Worm (Caenorhabditis elegans) whole organism, L3 larva: ENCODE data around the gene nspf-1.

Experiments
- ama-1 ChIP-seq: fragments of 150-350 bp; optimal IDR thresholded peaks from 2 replicates; lab custom pipeline; 2018
- daf-12 ChIP-seq: fragments of 150-350 bp; optimal IDR thresholded peaks from 2 replicates; lab custom pipeline; 2014; ENCODE audit warnings: missing biosample characterization, missing genetic modification reagents, missing genetic modification characterization
- elt-2 ChIP-seq: sonication (generic microtip); optimal IDR thresholded peaks from 2 replicates; lab custom pipeline; 2016; ENCODE audit warnings: missing genetic modification reagents, mild to moderate bottlenecking, missing genetic modification characterization, missing compliant biosample characterization
- elt-3 ChIP-seq, 3 experiments: fragments of 150-350 bp in 1 of 3; sonication (generic microtip) in 2 of 3; optimal IDR thresholded peaks; 2 replicates in 2 of 3; 4 replicates in 1 of 3; lab custom pipeline; 2014 to 2017; ENCODE audit warnings: missing biosample characterization in 3 of 3, missing genetic modification characterization in 3 of 3
- fkh-10 ChIP-seq: sonication (generic microtip); optimal IDR thresholded peaks from 2 replicates; lab custom pipeline; 2017; ENCODE audit warnings: missing biosample characterization, missing genetic modification reagents, missing genetic modification characterization
- hmg-11 ChIP-seq: sonication (generic microtip); optimal IDR thresholded peaks from 2 replicates; lab custom pipeline; 2016; ENCODE audit warnings: missing genetic modification characterization, missing compliant biosample characterization
- nhr-11 ChIP-seq: fragments of 150-350 bp; optimal IDR thresholded peaks from 2 replicates; lab custom pipeline; 2014; ENCODE audit warnings: missing biosample characterization, missing genetic modification characterization
- pqm-1 ChIP-seq: fragments of 150-350 bp; optimal IDR thresholded peaks from 2 replicates; lab custom pipeline; 2017; ENCODE audit warnings: missing biosample characterization, missing genetic modification characterization, inconsistent platforms
- skn-1 ChIP-seq: fragments of 150-350 bp; optimal IDR thresholded peaks from 2 replicates; lab custom pipeline; 2014; ENCODE audit warnings: missing biosample characterization, missing genetic modification characterization
- snpc-4 ChIP-seq: fragments of 150-350 bp; optimal IDR thresholded peaks from 2 replicates; lab custom pipeline; 2014; ENCODE audit warnings: missing biosample characterization, missing genetic modification characterization
- unc-39 ChIP-seq: sonication (generic microtip); optimal IDR thresholded peaks from 4 replicates; lab custom pipeline; 2017; ENCODE audit warnings: missing biosample characterization, missing genetic modification characterization
- unc-62 ChIP-seq: fragments of 150-350 bp; sonication (generic microtip); optimal IDR thresholded peaks from 4 replicates; lab custom pipeline; 2014; ENCODE audit warnings: missing biosample characterization, missing genetic modification reagents, missing genetic modification characterization
- ztf-11 ChIP-seq: fragments of 150-350 bp; optimal IDR thresholded peaks from 2 replicates; lab custom pipeline; 2014; ENCODE audit warnings: missing biosample characterization, missing genetic modification characterization

DNA sequence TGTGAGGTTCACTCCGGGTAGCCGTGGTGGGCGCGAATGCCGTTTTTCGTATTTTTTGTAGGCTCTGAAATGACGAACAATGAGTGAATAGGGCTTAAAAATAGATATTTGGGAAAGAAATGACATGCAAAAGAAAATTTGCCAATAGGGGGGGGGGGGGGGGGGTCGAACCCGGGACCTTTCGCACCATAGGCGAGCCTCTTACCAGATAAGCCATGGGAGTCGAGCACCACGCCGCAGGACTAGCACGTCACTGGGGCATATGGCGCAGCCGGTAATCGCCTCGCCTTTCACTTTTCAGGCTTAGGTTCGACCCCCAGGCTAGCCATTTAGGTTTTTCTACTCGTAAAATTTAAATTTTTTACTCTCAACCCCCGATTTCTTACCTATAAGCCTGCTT lies 31.8 kb downstream of the nspf-1 start:
- TF ChIP-seq hmg-11 (tag; lab: Kevin White, UChicago), result no peak
- no peak for TF ChIP-seq daf-12
- TF ChIP-seq snpc-4 (tag; lab: Kevin White, UChicago), result no peak
- TF ChIP-seq fkh-10, result no peak
- no peak for TF ChIP-seq ztf-11 (tag; lab: Kevin White, UChicago)
- TF ChIP-seq pqm-1 (tag; lab: Kevin White, UChicago), result no peak
- no peak for TF ChIP-seq elt-2 (tag; lab: Kevin White, UChicago)
- TF ChIP-seq elt-3 (tag; optimal IDR thresholded peaks at IDR 0.05; lab: Kevin White, UChicago), result no peak
- no peak for TF ChIP-seq skn-1 (tag; lab: Kevin White, UChicago)
- TF ChIP-seq ama-1 (lab: Kevin White, UChicago), result no peak
- TF ChIP-seq unc-62 (GFP tag; lab: Kevin White, UChicago), result no peak
- no peak for TF ChIP-seq unc-39 (tag; lab: Kevin White, UChicago)
- TF ChIP-seq nhr-11 (tag; lab: Kevin White, UChicago), result no peak
